Fruit fly (Drosophila melanogaster) whole organism, embryonic: Measurements from ENCODE around the gene CG43085.

Experiments
- Aef1 ChIP-seq: fragments of 200-800 bp; sonication (Bioruptor generic); IDR thresholded peaks from 3 replicates; pipeline ENCODE4 v1.3.6; 2022; ENCODE audit warnings: missing biosample characterization, missing genetic modification characterization
- Asciz ChIP-seq: fragments of 200-800 bp; sonication (Bioruptor generic); optimal IDR thresholded peaks from 2 replicates; lab custom pipeline; 2017; ENCODE audit warnings: missing biosample characterization, mild to moderate bottlenecking, missing genetic modification characterization, missing genetic modification reagents
- BEAF-32 ChIP-seq: fragments of 200-800 bp; sonication (Bioruptor generic); optimal IDR thresholded peaks from 3 replicates; lab custom pipeline; 2017; ENCODE audit warnings: missing biosample characterization, missing genetic modification characterization, mild to moderate bottlenecking, moderate library complexity, missing genetic modification reagents
- CG10462 ChIP-seq: fragments of 200-800 bp; sonication (Bioruptor generic); optimal IDR thresholded peaks from 2 replicates; lab custom pipeline; 2016; ENCODE audit warnings: missing biosample characterization, missing genetic modification characterization
- CG10543 ChIP-seq: fragments of 200-800 bp; sonication (Bioruptor generic); optimal IDR thresholded peaks from 3 replicates; lab custom pipeline; 2017; ENCODE audit warnings: missing biosample characterization, mild to moderate bottlenecking, missing genetic modification characterization, moderate library complexity
- CG10959 ChIP-seq: fragments of 200-800 bp; sonication (Bioruptor generic); IDR thresholded peaks from 2 replicates; pipeline ENCODE4 v1.3.6; 2022; ENCODE audit warnings: missing biosample characterization, missing genetic modification characterization
- CG13287 ChIP-seq: fragments of 200-800 bp; sonication (Bioruptor generic); IDR thresholded peaks from 2 replicates; pipeline ENCODE4 v1.3.6; 2022; ENCODE audit warnings: missing biosample characterization, missing genetic modification characterization; ENCODE audit not compliant: partially characterized antibody
- CG14667 ChIP-seq: fragments of 200-800 bp; sonication (Bioruptor generic); IDR thresholded peaks from 2 replicates; pipeline ENCODE4 v1.3.6; 2022; ENCODE audit warnings: missing biosample characterization, missing genetic modification characterization
- CG17361 ChIP-seq: fragments of 200-800 bp; sonication (Bioruptor generic); IDR thresholded peaks from 3 replicates; pipeline ENCODE4 v1.3.6; 2022; ENCODE audit warnings: missing biosample characterization, missing genetic modification characterization
- CG17612 ChIP-seq: fragments of 200-800 bp; sonication (Bioruptor generic); IDR thresholded peaks from 2 replicates; pipeline ENCODE4 v1.3.6; 2022; ENCODE audit warnings: missing biosample characterization, missing genetic modification characterization
- CG17912 ChIP-seq: fragments of 200-800 bp; sonication (Bioruptor generic); optimal IDR thresholded peaks from 2 replicates; lab custom pipeline; 2018; ENCODE audit warnings: missing biosample characterization, mild to moderate bottlenecking, missing genetic modification characterization
- CG2120 ChIP-seq: fragments of 200-800 bp; sonication (Bioruptor generic); optimal IDR thresholded peaks from 3 replicates; lab custom pipeline; 2016; ENCODE audit warnings: missing biosample characterization, missing genetic modification characterization
- CG2199 ChIP-seq: fragments of 200-800 bp; sonication (Bioruptor generic); IDR thresholded peaks from 3 replicates; pipeline ENCODE4 v1.3.6; 2022; ENCODE audit warnings: missing biosample characterization, missing genetic modification characterization
- CG2202 ChIP-seq: fragments of 200-800 bp; sonication (Bioruptor generic); optimal IDR thresholded peaks from 2 replicates; lab custom pipeline; 2018; ENCODE audit warnings: missing biosample characterization, mild to moderate bottlenecking, missing genetic modification characterization
- CG30431 ChIP-seq: fragments of 200-800 bp; sonication (Bioruptor generic); optimal IDR thresholded peaks from 2 replicates; lab custom pipeline; 2017; ENCODE audit warnings: missing biosample characterization, missing genetic modification characterization
- CG3726 ChIP-seq: fragments of 200-800 bp; sonication (Bioruptor generic); IDR thresholded peaks from 3 replicates; pipeline ENCODE4, ENCODE4 v1.3.6; 2022; ENCODE audit warnings: missing biosample characterization, missing genetic modification characterization
- CG4707 ChIP-seq: fragments of 200-800 bp; sonication (Bioruptor generic); optimal IDR thresholded peaks from 2 replicates; lab custom pipeline; 2018; ENCODE audit warnings: missing biosample characterization, mild to moderate bottlenecking, missing genetic modification characterization, moderate library complexity
- CG6813 ChIP-seq: fragments of 200-800 bp; sonication (Bioruptor generic); optimal IDR thresholded peaks from 2 replicates; lab custom pipeline; 2017; ENCODE audit warnings: missing biosample characterization, missing genetic modification characterization, mild to moderate bottlenecking, moderate library complexity, missing genetic modification reagents
- CHES-1-like ChIP-seq: fragments of 200-800 bp; sonication (Bioruptor generic); optimal IDR thresholded peaks from 2 replicates; lab custom pipeline; 2016; ENCODE audit warnings: missing biosample characterization, missing genetic modification characterization
- Camta ChIP-seq: fragments of 200-800 bp; sonication (Bioruptor generic); optimal IDR thresholded peaks from 2 replicates; lab custom pipeline; 2016; ENCODE audit warnings: missing biosample characterization, missing genetic modification characterization
- D19A ChIP-seq: fragments of 200-800 bp; optimal IDR thresholded peaks from 3 replicates; lab custom pipeline; 2019; ENCODE audit warnings: missing biosample characterization, mild to moderate bottlenecking, missing genetic modification characterization, moderate library complexity
- Dp ChIP-seq: fragments of 200-800 bp; sonication (Bioruptor generic); optimal IDR thresholded peaks from 2 replicates; lab custom pipeline; 2018; ENCODE audit warnings: missing biosample characterization, mild to moderate bottlenecking, missing genetic modification characterization, moderate library complexity
- E2f2 ChIP-seq: fragments of 200-800 bp; sonication (Bioruptor generic); IDR thresholded peaks from 2 replicates; pipeline ENCODE4 v1.3.6; 2022; ENCODE audit warnings: missing biosample characterization, missing genetic modification characterization
- H2.0 ChIP-seq: fragments of 200-800 bp; sonication (Bioruptor generic); IDR thresholded peaks from 2 replicates; pipeline ENCODE4 v1.3.6; 2022; ENCODE audit warnings: missing biosample characterization, missing genetic modification characterization
- Hsf ChIP-seq: fragments of 200-800 bp; sonication (Bioruptor generic); optimal IDR thresholded peaks from 3 replicates; lab custom pipeline; 2016; ENCODE audit warnings: missing biosample characterization, missing genetic modification characterization
- Lim3 ChIP-seq: fragments of 200-800 bp; sonication (Bioruptor generic); IDR thresholded peaks from 2 replicates; pipeline ENCODE4 v1.3.6; 2022; ENCODE audit warnings: missing biosample characterization, missing genetic modification characterization
- Ptx1 ChIP-seq: fragments of 200-800 bp; sonication (Bioruptor generic); IDR thresholded peaks from 2 replicates; pipeline ENCODE4 v1.3.6; 2022; ENCODE audit warnings: missing biosample characterization, missing genetic modification characterization
- Rx ChIP-seq: fragments of 200-800 bp; sonication (Bioruptor generic); IDR thresholded peaks from 2 replicates; pipeline ENCODE4 v1.3.6; 2022; ENCODE audit warnings: missing biosample characterization, missing genetic modification characterization
- Sin3A ChIP-seq: fragments of >200 bp; optimal IDR thresholded peaks from 2 replicates; lab custom pipeline; 2018
- Ssrp ChIP-seq: fragments of 200-800 bp; sonication (Bioruptor generic); optimal IDR thresholded peaks from 2 replicates; lab custom pipeline; 2018; ENCODE audit warnings: missing biosample characterization, mild to moderate bottlenecking, missing genetic modification characterization, moderate library complexity
- TFAM ChIP-seq: fragments of 200-800 bp; sonication (Bioruptor generic); optimal IDR thresholded peaks from 2 replicates; lab custom pipeline; 2017; ENCODE audit warnings: missing biosample characterization, missing genetic modification characterization, inconsistent platforms
- ab ChIP-seq: fragments of 200-800 bp; sonication (Bioruptor generic); optimal IDR thresholded peaks from 2 replicates; lab custom pipeline; 2016; ENCODE audit warnings: missing biosample characterization, missing genetic modification characterization
- al ChIP-seq: fragments of 200-800 bp; sonication (Bioruptor generic); IDR thresholded peaks from 2 replicates; pipeline ENCODE4 v1.3.6; 2022; ENCODE audit warnings: missing biosample characterization, missing genetic modification characterization
- ase ChIP-seq: fragments of 200-800 bp; sonication (Bioruptor generic); IDR thresholded peaks from 3 replicates; pipeline ENCODE4 v1.3.6; 2022; ENCODE audit warnings: missing biosample characterization, missing genetic modification characterization
- btn ChIP-seq: fragments of 200-800 bp; sonication (Bioruptor generic); optimal IDR thresholded peaks from 2 replicates; lab custom pipeline; 2016; ENCODE audit warnings: missing biosample characterization, missing genetic modification characterization
- cad ChIP-seq: fragments of >200 bp; optimal IDR thresholded peaks from 2 replicates; lab custom pipeline; 2017; ENCODE audit warnings: missing biosample characterization, missing genetic modification characterization
- crp ChIP-seq, 2 experiments: fragments of 200-800 bp; sonication (Bioruptor generic); optimal IDR thresholded peaks; 2 replicates in 1 of 2; 3 replicates in 1 of 2; lab custom pipeline; 2017; ENCODE audit warnings: missing biosample characterization in 2 of 2, missing genetic modification characterization in 2 of 2, mild to moderate bottlenecking in 1 of 2, moderate library complexity in 1 of 2
- cwo ChIP-seq: fragments of 200-800 bp; sonication (Bioruptor generic); optimal IDR thresholded peaks from 3 replicates; lab custom pipeline; 2017; ENCODE audit warnings: missing biosample characterization, missing genetic modification characterization, mild to moderate bottlenecking, moderate library complexity, missing genetic modification reagents
- en ChIP-seq: fragments of 200-800 bp; sonication (Bioruptor generic); optimal IDR thresholded peaks from 2 replicates; lab custom pipeline; 2016; ENCODE audit warnings: missing biosample characterization, missing genetic modification characterization
- eve ChIP-seq, 2 experiments: fragments of >200 bp; optimal IDR thresholded peaks; 2 replicates each; lab custom pipeline; 2017; ENCODE audit warnings: missing biosample characterization in 2 of 2, missing genetic modification characterization in 2 of 2
- fd3F ChIP-seq: fragments of 200-800 bp; sonication (Bioruptor generic); optimal IDR thresholded peaks from 2 replicates; lab custom pipeline; 2018; ENCODE audit warnings: missing biosample characterization, mild to moderate bottlenecking, missing genetic modification characterization, moderate library complexity
- gem ChIP-seq: fragments of 200-800 bp; sonication (Bioruptor generic); optimal IDR thresholded peaks from 2 replicates; lab custom pipeline; 2019; ENCODE audit warnings: missing biosample characterization, mild to moderate bottlenecking, missing genetic modification characterization, moderate library complexity
- grau ChIP-seq: fragments of 200-800 bp; optimal IDR thresholded peaks from 3 replicates; lab custom pipeline; 2019; ENCODE audit warnings: missing biosample characterization, mild to moderate bottlenecking, missing genetic modification characterization, moderate library complexity
- gsb-n ChIP-seq: fragments of 200-800 bp; sonication (Bioruptor generic); optimal IDR thresholded peaks from 3 replicates; lab custom pipeline; 2018; ENCODE audit warnings: missing biosample characterization, mild to moderate bottlenecking, missing genetic modification characterization
- hb ChIP-seq: fragments of 200-800 bp; sonication (Bioruptor generic); IDR thresholded peaks from 3 replicates; pipeline ENCODE4 v1.3.6; 2022; ENCODE audit warnings: missing biosample characterization, missing genetic modification characterization; ENCODE audit not compliant: partially characterized antibody
- nerfin-2 ChIP-seq: fragments of 200-800 bp; sonication (Bioruptor generic); IDR thresholded peaks from 2 replicates; pipeline ENCODE4 v1.3.6; 2022; ENCODE audit warnings: missing biosample characterization, missing genetic modification characterization; ENCODE audit not compliant: partially characterized antibody
- sug ChIP-seq: fragments of 200-800 bp; optimal IDR thresholded peaks from 2 replicates; lab custom pipeline; 2019; ENCODE audit warnings: missing biosample characterization, mild to moderate bottlenecking, missing genetic modification characterization, moderate library complexity
- tap ChIP-seq: fragments of 200-800 bp; optimal IDR thresholded peaks from 3 replicates; lab custom pipeline; 2019; ENCODE audit warnings: missing biosample characterization, mild to moderate bottlenecking, missing genetic modification characterization, moderate library complexity
- tll ChIP-seq, 2 experiments: fragments of 200-800 bp in 1 of 2; fragments of >200 bp in 1 of 2; sonication (Bioruptor generic) in 1 of 2; optimal IDR thresholded peaks; 2 replicates each; lab custom pipeline; 2017 to 2019; ENCODE audit warnings: missing biosample characterization in 2 of 2, missing genetic modification characterization in 2 of 2, mild to moderate bottlenecking in 1 of 2, moderate library complexity in 1 of 2

Gene CG43085

dm6 chr3L:17652878-17653700 is 6.6 kb upstream of the CG43085 start (continued):
- TF ChIP-seq CG3726 (GFP tag; lab: Robert Waterston, UW): 0 out of 3 replicates have a peak, but pooled peaks have one; percentile 63
- TF ChIP-seq CG13287 (GFP tag; lab: Robert Waterston, UW): no peak
- TF ChIP-seq gem (tag; lab: Kevin White, UChicago): peak; percentile 54
- no peak for TF ChIP-seq nerfin-2 (GFP tag; lab: Robert Waterston, UW)
- peak; percentile 75 for TF ChIP-seq CG6813 (GFP tag; lab: Kevin White, UChicago)
- TF ChIP-seq Aef1 (GFP tag; lab: Robert Waterston, UW): no peak
- TF ChIP-seq cad: no peak
- TF ChIP-seq al (GFP tag; lab: Robert Waterston, UW): peak; percentile 29; the same call in 1 of the 2 replicates
- no peak for TF ChIP-seq tll (GFP tag; optimal IDR thresholded peaks at IDR 0.05; lab: Kevin White, UChicago)
- TF ChIP-seq CG17612 (GFP tag; lab: Robert Waterston, UW): peak; percentile 58; the same call in 1 of the 2 replicates
- no peak for TF ChIP-seq Dp
- TF ChIP-seq sug (tag; lab: Kevin White, UChicago): no peak
- TF ChIP-seq gsb-n: peak; percentile 8
- no peak for TF ChIP-seq CG30431 (GFP tag; lab: Kevin White, UChicago)
- no peak for TF ChIP-seq CG10462 (GFP tag; lab: Kevin White, UChicago)
- TF ChIP-seq CG2120 (GFP tag; lab: Kevin White, UChicago): peak; percentile 2
- TF ChIP-seq CG14667: peak; percentile 43; the same call in 1 of the 2 replicates
- TF ChIP-seq eve (GFP tag; optimal IDR thresholded peaks at IDR 0.05; lab: Kevin White, UChicago): no peak
- 0 out of 2 replicates have a peak, but pooled peaks have one; percentile 34 for TF ChIP-seq Ptx1 (GFP tag; lab: Robert Waterston, UW)
- TF ChIP-seq CG2202 (tag; lab: Kevin White, UChicago): peak; percentile 41
- peak; percentile 54; the same call in 1 of the 3 replicates for TF ChIP-seq CG2199
- TF ChIP-seq fd3F (GFP tag; lab: Kevin White, UChicago): no peak
- no peak for TF ChIP-seq hb
- TF ChIP-seq CG17912 (GFP tag; lab: Kevin White, UChicago): no peak
- no peak for TF ChIP-seq en (GFP tag; lab: Kevin White, UChicago)
- no peak for TF ChIP-seq Sin3A
- peak; percentile 88 for TF ChIP-seq Asciz (GFP tag; lab: Kevin White, UChicago)
- TF ChIP-seq E2f2 (GFP tag; lab: Robert Waterston, UW): no peak
- no peak for TF ChIP-seq Lim3 (GFP tag; lab: Robert Waterston, UW)
- TF ChIP-seq tap (tag; lab: Kevin White, UChicago): no peak
- no peak for TF ChIP-seq D19A (tag; lab: Kevin White, UChicago)
- TF ChIP-seq BEAF-32: no peak
- TF ChIP-seq CHES-1-like (GFP tag; lab: Kevin White, UChicago): no peak
- TF ChIP-seq CG10543 (GFP tag; lab: Kevin White, UChicago): peak; percentile 91
- no peak; the same call in 1 of the 2 replicates for TF ChIP-seq CG10959
- TF ChIP-seq Rx (GFP tag; lab: Robert Waterston, UW): no peak; the same call in 1 of the 2 replicates
- peak; percentile 20 for TF ChIP-seq Ssrp (tag; lab: Kevin White, UChicago)
- TF ChIP-seq CG4707: no peak
- peak; percentile 88 for TF ChIP-seq grau (tag; lab: Kevin White, UChicago)
- TF ChIP-seq cwo (GFP tag; lab: Kevin White, UChicago): no peak
- TF ChIP-seq ase (GFP tag; lab: Robert Waterston, UW): peak; percentile 55; the same call in 2 of the 3 replicates
- no peak for TF ChIP-seq Hsf (GFP tag; lab: Kevin White, UChicago)
- TF ChIP-seq CG17361 (GFP tag; lab: Robert Waterston, UW): no peak
- TF ChIP-seq H2.0 (GFP tag; lab: Robert Waterston, UW): no peak
- TF ChIP-seq btn (GFP tag; lab: Kevin White, UChicago): no peak
- TF ChIP-seq TFAM (GFP tag; lab: Kevin White, UChicago): no peak
- TF ChIP-seq Camta: peak; percentile 79
- TF ChIP-seq ab (GFP tag; lab: Kevin White, UChicago): peak; percentile 5
- TF ChIP-seq crp (GFP tag; optimal IDR thresholded peaks at IDR 0.05; lab: Kevin White, UChicago): no peak
